Fruit fly (Drosophila melanogaster): ENCODE measurements around the gene Tsp3A.

Tsp3A gene

dm6 chrX:2642484-2643379, 23.2 kb upstream of the Tsp3A start (continued):
- TF ChIP-seq topi (GFP tag; optimal IDR thresholded peaks at IDR 0.05) (no peak), pdm3 (GFP tag; optimal IDR thresholded peaks at IDR 0.05) (no peak), CG15336 (GFP tag; IDR thresholded peaks at IDR 0.05) (peak; percentile 37; the same call in 1 of the 2 replicates), Eip78C (GFP tag) (peak; percentile 73), CG8119 (GFP tag; IDR thresholded peaks at IDR 0.05) (no peak; the same call in 2 of the 3 replicates), fd59A (GFP tag; optimal IDR thresholded peaks at IDR 0.05) (no peak), CG3919 (GFP tag; optimal IDR thresholded peaks at IDR 0.05) (no peak), Gug (GFP tag; IDR thresholded peaks at IDR 0.05) (peak; percentile 17; the same call in 1 of the 2 replicates), OdsH (GFP tag; optimal IDR thresholded peaks at IDR 0.05) (no peak), CG16779 (tag; optimal IDR thresholded peaks at IDR 0.05) (no peak), Hr4 (GFP tag; optimal IDR thresholded peaks at IDR 0.05) (no peak), CG6808 (GFP tag; optimal IDR thresholded peaks at IDR 0.05) (peak; percentile 18), acj6 (GFP tag; optimal IDR thresholded peaks at IDR 0.05) (no peak), esn (GFP tag; optimal IDR thresholded peaks at IDR 0.05) (no peak), CG3032 (tag; optimal IDR thresholded peaks at IDR 0.05) (no peak), Hr38 (GFP tag; optimal IDR thresholded peaks at IDR 0.05) (no peak), Smox (GFP tag; optimal IDR thresholded peaks at IDR 0.05) (no peak), CG4318 (GFP tag; optimal IDR thresholded peaks at IDR 0.05) (no peak), dsx (GFP tag; optimal IDR thresholded peaks at IDR 0.05; ENCODE audit: poor library complexity, severe bottlenecking) (peak; percentile 1), CG11902 (GFP tag; optimal IDR thresholded peaks at IDR 0.05) (no peak), dac (GFP tag; optimal IDR thresholded peaks at IDR 0.05) (peak; percentile 38), Ets96B (tag; optimal IDR thresholded peaks at IDR 0.05) (no peak), Sox102F (GFP tag; optimal IDR thresholded peaks at IDR 0.05) (no peak), vri (GFP tag; optimal IDR thresholded peaks at IDR 0.05) (peak; percentile 42), Eip75B (GFP tag; optimal IDR thresholded peaks at IDR 0.05) (no peak), Sox15 (GFP tag; optimal IDR thresholded peaks at IDR 0.05) (no peak), lz (GFP tag; optimal IDR thresholded peaks at IDR 0.05) (no peak), CG10631 (GFP tag; optimal IDR thresholded peaks at IDR 0.05) (no peak), net (GFP tag; optimal IDR thresholded peaks at IDR 0.05) (no peak), achi (GFP tag; optimal IDR thresholded peaks at IDR 0.05) (no peak), salr (GFP tag; optimal IDR thresholded peaks at IDR 0.05) (peak in 1 of 2 experiments; percentile 3), Met (GFP tag; optimal IDR thresholded peaks at IDR 0.05) (no peak), CG31627 (GFP tag; optimal IDR thresholded peaks at IDR 0.05) (no peak)

dm6 chrX:2638646-2639045, 19.1 kb upstream of the Tsp3A start:
- TF ChIP-seq CG1621 (tag; optimal IDR thresholded peaks at IDR 0.05), result no peak
- no peak for TF ChIP-seq Met (GFP tag; optimal IDR thresholded peaks at IDR 0.05)
- no peak for TF ChIP-seq Gug (GFP tag; IDR thresholded peaks at IDR 0.05)
- no peak for TF ChIP-seq Hr38 (GFP tag; optimal IDR thresholded peaks at IDR 0.05)
- TF ChIP-seq Eip78C (GFP tag), result peak; percentile 24

- no peak for TF ChIP-seq pdm3 (GFP tag; optimal IDR thresholded peaks at IDR 0.05)
- TF ChIP-seq CG11294 (GFP tag; IDR thresholded peaks at IDR 0.05), result no peak
- no peak for TF ChIP-seq CG15336 (GFP tag; IDR thresholded peaks at IDR 0.05)
- no peak for TF ChIP-seq Ets21C (GFP tag; optimal IDR thresholded peaks at IDR 0.05)
- TF ChIP-seq eg (GFP tag; IDR thresholded peaks at IDR 0.05), result no peak
- TF ChIP-seq Ets96B (tag; optimal IDR thresholded peaks at IDR 0.05), result no peak
- no peak for TF ChIP-seq CG11762 (GFP tag; optimal IDR thresholded peaks at IDR 0.05; ENCODE audit: insufficient read depth)
- TF ChIP-seq CG6792 (GFP tag; optimal IDR thresholded peaks at IDR 0.05), result no peak
- no peak for TF ChIP-seq fd85E (GFP tag; optimal IDR thresholded peaks at IDR 0.05)
- TF ChIP-seq topi (GFP tag; optimal IDR thresholded peaks at IDR 0.05), result no peak
- TF ChIP-seq dsx (GFP tag; optimal IDR thresholded peaks at IDR 0.05; ENCODE audit: poor library complexity, severe bottlenecking), result no peak
- TF ChIP-seq CG4318 (GFP tag; optimal IDR thresholded peaks at IDR 0.05), result no peak
- no peak for TF ChIP-seq CG6163 (GFP tag; IDR thresholded peaks at IDR 0.05)
- TF ChIP-seq vri (GFP tag; optimal IDR thresholded peaks at IDR 0.05), result no peak
- TF ChIP-seq svp (GFP tag), result no peak
- TF ChIP-seq CG31627 (GFP tag; optimal IDR thresholded peaks at IDR 0.05), result no peak
- TF ChIP-seq CG9139 (GFP tag; optimal IDR thresholded peaks at IDR 0.05), result no peak
- no peak for TF ChIP-seq cyc (GFP tag; optimal IDR thresholded peaks at IDR 0.05)
- no peak for TF ChIP-seq CG6808 (GFP tag; optimal IDR thresholded peaks at IDR 0.05)
Observed at dm6 chrX:2637914-2638313, 18.4 kb upstream of the Tsp3A start.
